Worm (Caenorhabditis elegans) whole organism, mixed stage, embryonic: ENCODE data around the gene str-144.

Source experiments
- nhr-12 ChIP-seq: fragments of 150-350 bp; optimal IDR thresholded peaks from 2 replicates; lab custom pipeline; 2014; ENCODE audit warnings: missing biosample characterization, missing genetic modification characterization
- nhr-28 ChIP-seq: fragments of 150-350 bp; optimal IDR thresholded peaks from 2 replicates; lab custom pipeline; 2014; ENCODE audit warnings: missing biosample characterization, missing genetic modification characterization
- ztf-11 ChIP-seq: fragments of 150-350 bp; optimal IDR thresholded peaks from 2 replicates; lab custom pipeline; 2014; ENCODE audit warnings: missing biosample characterization, missing genetic modification characterization

DNA sequence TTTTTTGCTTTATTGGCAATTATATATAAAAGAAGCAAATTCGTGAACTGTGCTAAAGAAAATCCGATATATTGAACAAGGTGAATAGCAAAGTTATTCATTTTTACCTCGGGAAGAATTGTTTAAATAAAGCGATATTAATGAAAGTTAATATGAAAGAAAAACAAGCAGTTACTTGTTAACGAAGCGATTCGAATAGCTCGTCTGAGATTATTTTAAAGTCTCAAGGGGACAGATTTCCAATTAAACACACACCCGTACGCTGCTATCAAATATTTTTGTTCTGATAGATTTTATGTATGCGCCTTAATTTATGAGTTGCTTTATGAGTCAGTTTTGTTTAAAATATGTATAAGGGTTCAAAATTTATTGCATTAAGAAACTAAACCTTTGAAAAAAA lies 4.1 kb downstream of the str-144 start, which contains the start of gene str-140:
- no peak for TF ChIP-seq nhr-28 (tag; lab: Kevin White, UChicago)
- no peak for TF ChIP-seq nhr-12 (tag; lab: Kevin White, UChicago)
- no peak for TF ChIP-seq ztf-11 (tag; lab: Kevin White, UChicago)
